Worm (Caenorhabditis elegans) whole organism, mixed stage, embryonic: ENCODE results near the gene clu-1.

ENCODE experiments used
- drap-1 ChIP-seq: fragments of 200-800 bp; sonication (Bioruptor generic); optimal IDR thresholded peaks from 3 replicates; lab custom pipeline; 2018; ENCODE audit warnings: mild to moderate bottlenecking, missing genetic modification characterization, missing compliant biosample characterization
- lin-13 ChIP-seq: fragments of 150-350 bp; optimal IDR thresholded peaks from 2 replicates; lab custom pipeline; 2014; ENCODE audit warnings: missing biosample characterization, missing genetic modification characterization
- nhr-237 ChIP-seq: fragments of 150-350 bp; optimal IDR thresholded peaks from 2 replicates; lab custom pipeline; 2014; ENCODE audit warnings: missing biosample characterization, missing genetic modification characterization
- pha-4 ChIP-seq: fragments of 150-350 bp; optimal IDR thresholded peaks from 2 replicates; lab custom pipeline; 2018; ENCODE audit warnings: missing biosample characterization, missing genetic modification reagents, missing genetic modification characterization
- sptf-1 ChIP-seq: sonication (generic microtip); optimal IDR thresholded peaks from 2 replicates; lab custom pipeline; 2017; ENCODE audit warnings: mild to moderate bottlenecking, missing genetic modification characterization, moderate library complexity, missing compliant biosample characterization
- unc-39 ChIP-seq: fragments of 150-350 bp; optimal IDR thresholded peaks from 2 replicates; lab custom pipeline; 2014; ENCODE audit warnings: missing biosample characterization, missing genetic modification characterization

ce11 chrIII:9490783-9491547, 30.3 kb downstream of the clu-1 start, which contains the start of the genes dars-1 and ctr-9:
- TF ChIP-seq sptf-1: no peak
- TF ChIP-seq lin-13 (tag; lab: Kevin White, UChicago): no peak
- no peak for TF ChIP-seq unc-39 (tag; lab: Kevin White, UChicago)
- TF ChIP-seq pha-4 (tag; lab: Kevin White, UChicago): no peak
- no peak for TF ChIP-seq nhr-237 (tag; lab: Kevin White, UChicago)
- TF ChIP-seq drap-1 (GFP tag; lab: Kevin White, UChicago): no peak
